Worm (Caenorhabditis elegans) whole organism, L1 larva: ENCODE data around the gene srw-2.

Experiments
- aha-1 ChIP-seq: fragments of 150-350 bp; optimal IDR thresholded peaks from 2 replicates; lab custom pipeline; 2014; ENCODE audit warnings: missing biosample characterization, missing genetic modification characterization
- elt-2 ChIP-seq: sonication (generic microtip); optimal IDR thresholded peaks from 2 replicates; lab custom pipeline; 2016; ENCODE audit warnings: missing genetic modification characterization, mild to moderate bottlenecking, inconsistent platforms, missing compliant biosample characterization, missing genetic modification reagents
- hlh-17 ChIP-seq: fragments of 200-800 bp; sonication (Bioruptor generic); optimal IDR thresholded peaks from 2 replicates; lab custom pipeline; 2018; ENCODE audit warnings: missing genetic modification characterization, mild to moderate bottlenecking, missing compliant biosample characterization, moderate library complexity, borderline replicate concordance
- jun-1 ChIP-seq: fragments of 150-350 bp; optimal IDR thresholded peaks from 2 replicates; lab custom pipeline; 2014; ENCODE audit warnings: missing biosample characterization, missing genetic modification reagents, missing genetic modification characterization
- lin-13 ChIP-seq: fragments of 150-350 bp; optimal IDR thresholded peaks from 2 replicates; lab custom pipeline; 2014; ENCODE audit warnings: missing biosample characterization, missing genetic modification reagents, missing genetic modification characterization
- lin-35 ChIP-seq, 2 experiments: fragments of 150-350 bp; optimal IDR thresholded peaks; 2 replicates each; lab custom pipeline; 2014; ENCODE audit warnings: missing biosample characterization in 2 of 2, missing genetic modification characterization in 2 of 2, missing genetic modification reagents in 2 of 2
- skn-1 ChIP-seq: fragments of 150-350 bp; optimal IDR thresholded peaks from 2 replicates; lab custom pipeline; 2014; ENCODE audit warnings: missing biosample characterization, missing genetic modification characterization
- sptf-1 ChIP-seq: fragments of 150-350 bp; optimal IDR thresholded peaks from 2 replicates; lab custom pipeline; 2014; ENCODE audit warnings: missing biosample characterization, missing genetic modification characterization

- TF ChIP-seq jun-1 (tag; lab: Kevin White, UChicago) (no peak), elt-2 (no peak), sptf-1 (no peak), skn-1 (tag; lab: Kevin White, UChicago) (no peak), aha-1 (tag; lab: Kevin White, UChicago) (no peak), lin-35 (GFP tag; optimal IDR thresholded peaks at IDR 0.05; lab: Kevin White, UChicago) (peak; percentile 15 to 22), hlh-17 (no peak), lin-13 (no peak)
Observed at ce11 chrV:2877509-2877908, 46.8 kb downstream of the srw-2 start, which contains the start of gene F37B4.10.
